Worm (Caenorhabditis elegans): ENCODE results near the gene dpy-3.

dpy-3 gene

DNA sequence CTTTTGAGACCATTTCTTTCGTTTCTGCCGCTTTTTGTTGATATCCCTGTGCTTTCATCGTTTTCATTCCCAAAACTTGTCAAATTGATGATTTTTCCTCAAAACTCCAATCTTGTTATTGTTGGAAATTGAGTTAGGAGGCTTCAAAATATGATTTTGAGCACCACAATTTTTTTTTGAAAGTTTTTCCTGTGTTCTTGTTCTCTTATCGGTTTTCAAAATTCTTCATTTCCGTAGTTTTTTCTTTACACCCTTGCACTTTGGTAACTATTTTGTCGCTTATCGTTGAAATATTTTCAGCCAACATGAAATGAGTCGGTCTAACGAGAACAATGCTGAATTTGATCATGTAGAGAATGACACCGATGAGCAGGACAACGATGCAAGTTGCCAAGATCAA lies 35.1 kb upstream of the dpy-3 start, which contains the start of gene F48B9.1:
Gene F48B9.1 (plus strand): TSS at position 301 of the 400 bp plus-strand sequence.
- no peak for TF ChIP-seq nhr-25 (tag; optimal IDR thresholded peaks at IDR 0.05)
- no peak for TF ChIP-seq peb-1 (tag; optimal IDR thresholded peaks at IDR 0.05)
- no peak for TF ChIP-seq mdl-1 (tag; optimal IDR thresholded peaks at IDR 0.05)
- TF ChIP-seq mab-5 (tag; optimal IDR thresholded peaks at IDR 0.05) = no peak
- TF ChIP-seq sma-3 (GFP tag; optimal IDR thresholded peaks at IDR 0.05) = no peak
- TF ChIP-seq lin-11 (tag; optimal IDR thresholded peaks at IDR 0.05) = no peak
- TF ChIP-seq gmeb-1 (tag; optimal IDR thresholded peaks at IDR 0.05) = no peak

- TF ChIP-seq lin-11 (tag; optimal IDR thresholded peaks at IDR 0.05) (no peak), sma-9 (GFP tag; optimal IDR thresholded peaks at IDR 0.05) (peak; percentile 10), sma-9 (tag; optimal IDR thresholded peaks at IDR 0.05) (no peak), nhr-12 (tag; optimal IDR thresholded peaks at IDR 0.05) (no peak), nhr-11 (tag; optimal IDR thresholded peaks at IDR 0.05) (no peak), fos-1 (tag; optimal IDR thresholded peaks at IDR 0.05) (peak; percentile 64)
Measured at ce11 chrX:2178410-2178944, 33.0 kb upstream of the dpy-3 start.

DNA sequence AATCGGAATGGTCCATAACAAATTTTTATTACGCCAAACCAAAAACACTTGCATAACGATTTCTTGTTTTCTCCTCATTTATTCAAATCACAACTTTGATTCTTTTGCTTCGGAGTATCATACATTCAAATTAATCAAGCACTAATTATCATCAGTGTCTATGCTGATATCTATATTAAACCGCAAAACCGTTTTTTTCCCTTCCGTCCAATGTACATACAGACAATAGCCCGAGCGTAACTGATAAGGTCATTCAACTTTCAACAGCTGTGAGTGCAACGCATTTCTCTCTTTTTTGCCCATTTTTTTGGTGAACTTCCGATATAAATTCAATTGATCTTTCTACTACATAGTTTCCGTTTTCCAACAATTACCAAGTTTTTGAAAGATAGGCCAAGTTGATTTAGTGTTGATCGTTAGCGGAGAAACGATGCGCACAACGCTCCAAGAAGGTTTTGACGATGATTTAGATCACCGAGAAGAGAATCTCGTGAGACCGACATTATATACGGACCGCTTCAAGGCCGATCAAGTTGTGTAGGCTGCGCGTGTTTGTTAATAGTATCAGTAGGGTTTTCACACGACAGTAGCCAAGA lies 32.4 kb upstream of the dpy-3 start:
- TF ChIP-seq egl-27 (tag; optimal IDR thresholded peaks at IDR 0.05) (no peak), skn-1 (tag; optimal IDR thresholded peaks at IDR 0.05) (no peak), ztf-4 (tag; optimal IDR thresholded peaks at IDR 0.05) (no peak), lsy-2 (tag; optimal IDR thresholded peaks at IDR 0.05) (no peak), aly-2 (tag; optimal IDR thresholded peaks at IDR 0.05) (no peak), nhr-25 (tag; optimal IDR thresholded peaks at IDR 0.05) (no peak), nhr-6 (tag; optimal IDR thresholded peaks at IDR 0.05) (no peak), ztf-11 (tag; optimal IDR thresholded peaks at IDR 0.05) (no peak), mdl-1 (tag; optimal IDR thresholded peaks at IDR 0.05) (no peak), mab-5 (tag; optimal IDR thresholded peaks at IDR 0.05) (no peak)

- no peak for TF ChIP-seq elt-3 (tag; optimal IDR thresholded peaks at IDR 0.05)
- TF ChIP-seq R02D3.7 (tag; optimal IDR thresholded peaks at IDR 0.05) = no peak
- no peak for TF ChIP-seq ZK546.5 (tag; optimal IDR thresholded peaks at IDR 0.05)
- TF ChIP-seq ztf-1 (GFP tag; conservative IDR thresholded peaks at IDR 0.05) = no peak
- no peak for TF ChIP-seq ceh-82 (tag; optimal IDR thresholded peaks at IDR 0.05)
- TF ChIP-seq sma-3 (GFP tag; optimal IDR thresholded peaks at IDR 0.05) = no peak
- TF ChIP-seq lin-13 (GFP tag; optimal IDR thresholded peaks at IDR 0.05) = no peak
- TF ChIP-seq nhr-11 (tag; optimal IDR thresholded peaks at IDR 0.05) = no peak
- no peak for TF ChIP-seq ama-1 (optimal IDR thresholded peaks at IDR 0.05)
- peak in 1 of 2 experiments; percentile 28 for TF ChIP-seq lsy-2 (tag; optimal IDR thresholded peaks at IDR 0.05)
- TF ChIP-seq unc-55 (GFP tag; optimal IDR thresholded peaks at IDR 0.05) = peak; percentile 50
- peak; percentile 14 for TF ChIP-seq C34F6.9 (tag; optimal IDR thresholded peaks at IDR 0.05)
- TF ChIP-seq ceh-16 (tag; optimal IDR thresholded peaks at IDR 0.05) = no peak
- TF ChIP-seq alr-1 (tag; optimal IDR thresholded peaks at IDR 0.05) = no peak
- no peak for TF ChIP-seq unc-39 (tag; optimal IDR thresholded peaks at IDR 0.05)
- TF ChIP-seq nhr-237 (tag; optimal IDR thresholded peaks at IDR 0.05) = no peak
- peak; percentile 12 for TF ChIP-seq gmeb-1 (tag; optimal IDR thresholded peaks at IDR 0.05)
- TF ChIP-seq crh-2 (tag; optimal IDR thresholded peaks at IDR 0.05) = no peak
- peak; percentile 5 for TF ChIP-seq F13H6.1 (tag; optimal IDR thresholded peaks at IDR 0.05)
- TF ChIP-seq nhr-129 (tag; optimal IDR thresholded peaks at IDR 0.05) = peak; percentile 32
- no peak for TF ChIP-seq nhr-10 (tag; optimal IDR thresholded peaks at IDR 0.05)
- no peak for TF ChIP-seq mdl-1 (tag; optimal IDR thresholded peaks at IDR 0.05)
- TF ChIP-seq blmp-1 (tag; optimal IDR thresholded peaks at IDR 0.05; ENCODE audit: insufficient read depth) = no peak
- no peak for TF ChIP-seq nhr-12 (tag; optimal IDR thresholded peaks at IDR 0.05)
- no peak for TF ChIP-seq mab-5 (tag; optimal IDR thresholded peaks at IDR 0.05)
- TF ChIP-seq snpc-4 (tag; optimal IDR thresholded peaks at IDR 0.05) = no peak
Measured at ce11 chrX:2176361-2176880, 31.0 kb upstream of the dpy-3 start, which contains the start of gene F48B9.8. Gene F48B9.8 (minus strand): TSS chrX:2176411.

Data from whole organism, L2 larva.